Worm (Caenorhabditis elegans) whole organism, L4 larva: ENCODE measurements around the gene dyf-2.

Source experiments
- ama-1 ChIP-seq: fragments of 150-350 bp; optimal IDR thresholded peaks from 2 replicates; lab custom pipeline; 2014; ENCODE audit warnings: inconsistent platforms, mixed read lengths
- ceh-28 ChIP-seq: fragments of 150-350 bp; optimal IDR thresholded peaks from 2 replicates; lab custom pipeline; 2014; ENCODE audit warnings: missing biosample characterization, missing genetic modification reagents, missing genetic modification characterization
- lin-13 ChIP-seq: fragments of 150-350 bp; optimal IDR thresholded peaks from 2 replicates; lab custom pipeline; 2014; ENCODE audit warnings: missing biosample characterization, missing genetic modification reagents, missing genetic modification characterization
- lin-39 ChIP-seq: fragments of 150-350 bp; optimal IDR thresholded peaks from 2 replicates; lab custom pipeline; 2014; ENCODE audit warnings: missing biosample characterization, missing genetic modification reagents, missing genetic modification characterization
- nhr-237 ChIP-seq: sonication (generic microtip); optimal IDR thresholded peaks from 2 replicates; lab custom pipeline; 2017; ENCODE audit warnings: missing biosample characterization, missing genetic modification characterization
- nhr-76 ChIP-seq: fragments of 150-350 bp; optimal IDR thresholded peaks from 2 replicates; lab custom pipeline; 2014; ENCODE audit warnings: missing biosample characterization, missing genetic modification characterization
- nhr-77 ChIP-seq: fragments of 150-350 bp; optimal IDR thresholded peaks from 2 replicates; lab custom pipeline; 2014; ENCODE audit warnings: missing biosample characterization, missing genetic modification characterization
- skn-1 ChIP-seq: fragments of 150-350 bp; optimal IDR thresholded peaks from 2 replicates; lab custom pipeline; 2014; ENCODE audit warnings: missing biosample characterization, missing genetic modification characterization

DNA sequence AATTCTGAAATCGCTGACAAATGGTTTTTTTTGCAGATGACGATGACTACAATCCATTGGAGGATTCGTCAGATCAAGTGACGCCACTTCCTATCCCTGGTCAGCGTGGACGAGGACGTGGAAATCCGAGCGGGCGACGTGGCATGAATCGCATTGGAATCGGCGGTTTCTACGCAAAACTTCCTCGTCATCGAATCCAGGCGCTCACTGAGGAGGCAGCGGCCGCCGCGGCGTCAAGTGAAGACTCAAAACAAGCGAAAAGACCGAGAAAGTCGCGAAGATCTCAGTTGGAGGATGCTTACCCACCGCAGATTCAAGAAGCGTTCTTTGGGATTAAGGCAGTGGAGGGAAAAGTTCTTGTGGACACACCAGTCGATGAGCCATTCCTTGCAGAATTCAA, 37.7 kb downstream of the dyf-2 start:
- TF ChIP-seq nhr-77 (tag; lab: Kevin White, UChicago): no peak
- TF ChIP-seq lin-13 (GFP tag; lab: Kevin White, UChicago): no peak
- TF ChIP-seq skn-1: no peak
- TF ChIP-seq nhr-237: no peak
- no peak for TF ChIP-seq ama-1 (lab: Kevin White, UChicago)
- no peak for TF ChIP-seq nhr-76 (tag; lab: Kevin White, UChicago)
- TF ChIP-seq ceh-28: no peak
- TF ChIP-seq lin-39 (tag; lab: Kevin White, UChicago): no peak
